Fruit fly (Drosophila melanogaster) whole organism, embryonic: ENCODE measurements around the gene EMC5.

Experiments
- Abd-B ChIP-seq: fragments of 200-800 bp; sonication (Bioruptor generic); optimal IDR thresholded peaks from 2 replicates; lab custom pipeline; 2018; ENCODE audit warnings: missing biosample characterization, mild to moderate bottlenecking, missing genetic modification characterization, moderate library complexity
- Aef1 ChIP-seq: fragments of 200-800 bp; sonication (Bioruptor generic); IDR thresholded peaks from 3 replicates; pipeline ENCODE4 v1.3.6; 2022; ENCODE audit warnings: missing biosample characterization, missing genetic modification characterization
- B-H1 ChIP-seq: fragments of 200-800 bp; sonication (Bioruptor generic); IDR thresholded peaks from 3 replicates; pipeline ENCODE4 v1.3.6; 2022; ENCODE audit warnings: missing biosample characterization, missing genetic modification characterization
- Bgb ChIP-seq: fragments of 200-800 bp; sonication (Bioruptor generic); IDR thresholded peaks from 2 replicates; pipeline ENCODE4 v1.3.6; 2022; ENCODE audit warnings: missing biosample characterization, missing genetic modification characterization; ENCODE audit not compliant: partially characterized antibody
- CG11560 ChIP-seq: fragments of 200-800 bp; sonication (Bioruptor generic); IDR thresholded peaks from 3 replicates; pipeline ENCODE4 v1.3.6; 2022; ENCODE audit warnings: missing biosample characterization, missing genetic modification characterization
- CG11723 ChIP-seq: fragments of 200-800 bp; sonication (Bioruptor generic); optimal IDR thresholded peaks from 2 replicates; lab custom pipeline; 2017; ENCODE audit warnings: missing biosample characterization, mild to moderate bottlenecking, missing genetic modification characterization
- CG12769 ChIP-seq: fragments of 200-800 bp; sonication (Bioruptor generic); optimal IDR thresholded peaks from 2 replicates; lab custom pipeline; 2019; ENCODE audit warnings: missing biosample characterization, mild to moderate bottlenecking, missing genetic modification characterization, moderate library complexity
- CG13287 ChIP-seq: fragments of 200-800 bp; sonication (Bioruptor generic); IDR thresholded peaks from 2 replicates; pipeline ENCODE4 v1.3.6; 2022; ENCODE audit warnings: missing biosample characterization, missing genetic modification characterization; ENCODE audit not compliant: partially characterized antibody
- CG15479 ChIP-seq: fragments of 200-800 bp; sonication (Bioruptor generic); optimal IDR thresholded peaks from 3 replicates; lab custom pipeline; 2019; ENCODE audit warnings: missing biosample characterization, mild to moderate bottlenecking, missing genetic modification characterization, moderate library complexity
- CG31224 ChIP-seq: fragments of 200-800 bp; sonication (Bioruptor generic); IDR thresholded peaks from 2 replicates; pipeline ENCODE4 v1.3.6; 2022; ENCODE audit warnings: missing biosample characterization, missing genetic modification characterization
- CG4854 ChIP-seq: fragments of 200-800 bp; sonication (Bioruptor generic); optimal IDR thresholded peaks from 2 replicates; lab custom pipeline; 2016; ENCODE audit warnings: missing biosample characterization, missing genetic modification characterization, inconsistent platforms
- CG5953 ChIP-seq: fragments of 200-800 bp; sonication (Bioruptor generic); IDR thresholded peaks from 2 replicates; pipeline ENCODE4 v1.3.6; 2022; ENCODE audit warnings: missing biosample characterization, missing genetic modification characterization
- CG6854 ChIP-seq: fragments of 200-800 bp; sonication (Bioruptor generic); optimal IDR thresholded peaks from 3 replicates; lab custom pipeline; 2017; ENCODE audit warnings: missing biosample characterization, mild to moderate bottlenecking, missing genetic modification characterization
- CG7786 ChIP-seq: fragments of 200-800 bp; sonication (Bioruptor generic); optimal IDR thresholded peaks from 2 replicates; lab custom pipeline; 2016; ENCODE audit warnings: missing biosample characterization, missing genetic modification characterization
- CG7963 ChIP-seq: fragments of 200-800 bp; sonication (Bioruptor generic); IDR thresholded peaks from 3 replicates; pipeline ENCODE4 v1.3.6; 2022; ENCODE audit warnings: missing biosample characterization, missing genetic modification characterization; ENCODE audit not compliant: partially characterized antibody
- CG7987 ChIP-seq: fragments of 200-800 bp; sonication (Bioruptor generic); optimal IDR thresholded peaks from 2 replicates; lab custom pipeline; 2018; ENCODE audit warnings: missing biosample characterization, mild to moderate bottlenecking, missing genetic modification characterization, moderate library complexity
- CG8478 ChIP-seq: fragments of >200 bp; optimal IDR thresholded peaks from 2 replicates; lab custom pipeline; 2018
- Hr78 ChIP-seq, 2 experiments: fragments of 200-800 bp in 1 of 2; fragments of >200 bp in 1 of 2; sonication (Bioruptor generic) in 1 of 2; optimal IDR thresholded peaks; 2 replicates each; lab custom pipeline; 2017 to 2019; ENCODE audit warnings: missing biosample characterization in 2 of 2, missing genetic modification characterization in 2 of 2, mild to moderate bottlenecking in 1 of 2, moderate library complexity in 1 of 2
- MESR4 ChIP-seq: fragments of 200-800 bp; sonication (Bioruptor generic); optimal IDR thresholded peaks from 2 replicates; lab custom pipeline; 2018; ENCODE audit warnings: missing biosample characterization, mild to moderate bottlenecking, missing genetic modification characterization, moderate library complexity
- Max ChIP-seq: fragments of 200-800 bp; sonication (Bioruptor generic); optimal IDR thresholded peaks from 2 replicates; lab custom pipeline; 2016; ENCODE audit warnings: missing biosample characterization, mild to moderate bottlenecking, missing genetic modification characterization
- NC2α ChIP-seq: fragments of 200-800 bp; sonication (Bioruptor generic); optimal IDR thresholded peaks from 2 replicates; lab custom pipeline; 2016; ENCODE audit warnings: missing biosample characterization, missing genetic modification characterization
- Oli ChIP-seq: fragments of 200-800 bp; sonication (Bioruptor generic); optimal IDR thresholded peaks from 2 replicates; lab custom pipeline; 2018; ENCODE audit warnings: missing biosample characterization, mild to moderate bottlenecking, missing genetic modification characterization, moderate library complexity
- Sry-δ ChIP-seq: fragments of 200-800 bp; sonication (Bioruptor generic); optimal IDR thresholded peaks from 2 replicates; lab custom pipeline; 2016; ENCODE audit warnings: missing biosample characterization, missing genetic modification characterization
- Ssrp ChIP-seq: fragments of 200-800 bp; sonication (Bioruptor generic); optimal IDR thresholded peaks from 2 replicates; lab custom pipeline; 2018; ENCODE audit warnings: missing biosample characterization, mild to moderate bottlenecking, missing genetic modification characterization, moderate library complexity
- al ChIP-seq: fragments of 200-800 bp; sonication (Bioruptor generic); IDR thresholded peaks from 2 replicates; pipeline ENCODE4 v1.3.6; 2022; ENCODE audit warnings: missing biosample characterization, missing genetic modification characterization
- ci ChIP-seq: fragments of 200-800 bp; sonication (Bioruptor generic); IDR thresholded peaks from 3 replicates; pipeline ENCODE4 v1.3.6; 2022; ENCODE audit warnings: missing biosample characterization, missing genetic modification characterization
- crol ChIP-seq: fragments of 200-800 bp; sonication (Bioruptor generic); IDR thresholded peaks from 2 replicates; pipeline ENCODE4 v1.3.6; 2022; ENCODE audit warnings: missing biosample characterization, missing genetic modification characterization
- emc ChIP-seq: fragments of 200-800 bp; sonication (Bioruptor generic); optimal IDR thresholded peaks from 2 replicates; lab custom pipeline; 2016; ENCODE audit warnings: missing biosample characterization, missing genetic modification characterization
- gce ChIP-seq: fragments of 200-800 bp; sonication (Bioruptor generic); IDR thresholded peaks from 3 replicates; pipeline ENCODE4 v1.3.6; 2022; ENCODE audit warnings: missing biosample characterization, missing genetic modification characterization
- gfzf ChIP-seq: fragments of 200-800 bp; sonication (Bioruptor generic); optimal IDR thresholded peaks from 2 replicates; lab custom pipeline; 2016; ENCODE audit warnings: missing biosample characterization, mild to moderate bottlenecking, missing genetic modification characterization, moderate library complexity
- ham ChIP-seq: fragments of 200-800 bp; sonication (Bioruptor generic); IDR thresholded peaks from 2 replicates; pipeline ENCODE4 v1.3.6; 2022; ENCODE audit warnings: missing biosample characterization, missing genetic modification characterization
- hbn ChIP-seq: fragments of 200-800 bp; sonication (Bioruptor generic); IDR thresholded peaks from 2 replicates; pipeline ENCODE4 v1.3.6; 2022; ENCODE audit warnings: missing biosample characterization, missing genetic modification characterization; ENCODE audit not compliant: partially characterized antibody
- kah ChIP-seq: fragments of 200-800 bp; sonication (Bioruptor generic); optimal IDR thresholded peaks from 2 replicates; lab custom pipeline; 2018; ENCODE audit warnings: missing biosample characterization, mild to moderate bottlenecking, missing genetic modification characterization
- lab ChIP-seq: fragments of 200-800 bp; sonication (Bioruptor generic); optimal IDR thresholded peaks from 3 replicates; lab custom pipeline; 2017; ENCODE audit warnings: missing biosample characterization, missing genetic modification characterization, mild to moderate bottlenecking, moderate library complexity, missing genetic modification reagents
- nmo ChIP-seq: fragments of 200-800 bp; sonication (Bioruptor generic); optimal IDR thresholded peaks from 2 replicates; lab custom pipeline; 2018; ENCODE audit warnings: missing biosample characterization, mild to moderate bottlenecking, missing genetic modification characterization, moderate library complexity
- pan ChIP-seq, 4 experiments: fragments of >200 bp in 3 of 4; fragments of 200-800 bp in 1 of 4; sonication (Bioruptor generic) in 1 of 4; optimal IDR thresholded peaks in 3 of 4; IDR thresholded peaks in 1 of 4; 2 replicates each; pipeline versions ENCODE4 v1.3.6 to Lab custom; 2017 to 2022; ENCODE audit warnings: missing biosample characterization in 2 of 4, missing genetic modification characterization in 2 of 4, mixed read lengths in 1 of 4
- peb ChIP-seq: fragments of 200-800 bp; sonication (Bioruptor generic); IDR thresholded peaks from 2 replicates; pipeline ENCODE4 v1.3.6; 2022; ENCODE audit warnings: missing biosample characterization, missing genetic modification characterization
- phol ChIP-seq: fragments of 200-800 bp; sonication (Bioruptor generic); optimal IDR thresholded peaks from 3 replicates; lab custom pipeline; 2018; ENCODE audit warnings: missing biosample characterization, mild to moderate bottlenecking, missing genetic modification characterization, moderate library complexity
- psq ChIP-seq: fragments of 200-800 bp; sonication (Bioruptor generic); optimal IDR thresholded peaks from 2 replicates; lab custom pipeline; 2017; ENCODE audit warnings: missing biosample characterization, missing genetic modification characterization
- pzg ChIP-seq: fragments of 200-800 bp; sonication (Bioruptor generic); optimal IDR thresholded peaks from 3 replicates; lab custom pipeline; 2018; ENCODE audit warnings: missing biosample characterization, mild to moderate bottlenecking, missing genetic modification characterization, moderate library complexity
- sima ChIP-seq: fragments of 200-800 bp; sonication (Bioruptor generic); optimal IDR thresholded peaks from 2 replicates; lab custom pipeline; 2016; ENCODE audit warnings: missing biosample characterization, missing genetic modification characterization
- sqz ChIP-seq: fragments of 200-800 bp; sonication (Bioruptor generic); optimal IDR thresholded peaks from 3 replicates; lab custom pipeline; 2018; ENCODE audit warnings: missing biosample characterization, mild to moderate bottlenecking, missing genetic modification characterization
- tin ChIP-seq: fragments of 200-800 bp; sonication (Bioruptor generic); optimal IDR thresholded peaks from 3 replicates; lab custom pipeline; 2016; ENCODE audit warnings: missing biosample characterization, missing genetic modification characterization
- toy ChIP-seq: fragments of 200-800 bp; sonication (Bioruptor generic); IDR thresholded peaks from 2 replicates; pipeline ENCODE4 v1.3.6; 2022; ENCODE audit warnings: missing biosample characterization, missing genetic modification characterization
- trem ChIP-seq: fragments of 200-800 bp; optimal IDR thresholded peaks from 3 replicates; lab custom pipeline; 2019; ENCODE audit warnings: missing biosample characterization, mild to moderate bottlenecking, missing genetic modification characterization, moderate library complexity
- wdn ChIP-seq: fragments of 200-800 bp; sonication (Bioruptor generic); IDR thresholded peaks from 2 replicates; pipeline ENCODE4 v1.3.6; 2022; ENCODE audit warnings: missing biosample characterization, missing genetic modification characterization
- z ChIP-seq: fragments of 200-800 bp; sonication (Bioruptor generic); IDR thresholded peaks from 3 replicates; pipeline ENCODE4 v1.3.6; 2022; ENCODE audit warnings: missing biosample characterization, missing genetic modification characterization
- zf30C ChIP-seq: fragments of 200-800 bp; sonication (Bioruptor generic); optimal IDR thresholded peaks from 3 replicates; lab custom pipeline; 2018; ENCODE audit warnings: missing biosample characterization, mild to moderate bottlenecking, missing genetic modification characterization

EMC5 gene

dm6 chr2L:19011895-19012645 lies 24.6 kb downstream of the EMC5 start (continued):
- TF ChIP-seq kah (GFP tag; lab: Kevin White, UChicago) (no peak), NC2α (peak; percentile 46), trem (tag; lab: Kevin White, UChicago) (peak; percentile 36), Aef1 (GFP tag; lab: Robert Waterston, UW) (peak; percentile 85), gce (GFP tag; lab: Robert Waterston, UW) (peak; percentile 76), hbn (GFP tag; lab: Robert Waterston, UW) (no peak), peb (peak; percentile 75), Ssrp (peak; percentile 73), phol (tag; lab: Kevin White, UChicago) (peak; percentile 71), Oli (tag; lab: Kevin White, UChicago) (peak; percentile 84), emc (GFP tag; lab: Kevin White, UChicago) (peak; percentile 44), gfzf (GFP tag; lab: Kevin White, UChicago) (no peak), CG7963 (no peak), CG7987 (peak; percentile 54), lab (GFP tag; lab: Kevin White, UChicago) (peak; percentile 92), ci (GFP tag; lab: Robert Waterston, UW) (peak; percentile 91), z (GFP tag; lab: Robert Waterston, UW) (no peak), al (peak; percentile 70), B-H1 (peak; percentile 78), MESR4 (GFP tag; lab: Kevin White, UChicago) (no peak), CG11723 (GFP tag; lab: Kevin White, UChicago) (peak; percentile 50), wdn (GFP tag; lab: Robert Waterston, UW) (0 out of 2 replicates have a peak, but pooled peaks have one; percentile 43), CG11560 (tag; lab: Robert Waterston, UW) (peak; percentile 59; the same call in 2 of the 3 replicates), CG7786 (GFP tag; lab: Kevin White, UChicago) (peak; percentile 85), Abd-B (GFP tag; lab: Kevin White, UChicago) (peak; percentile 68), Bgb (peak; percentile 21; the same call in 1 of the 2 replicates), CG31224 (GFP tag; lab: Robert Waterston, UW) (peak; percentile 70), CG12769 (tag; lab: Kevin White, UChicago) (peak; percentile 95), pzg (GFP tag; lab: Kevin White, UChicago) (no peak), sqz (GFP tag; lab: Kevin White, UChicago) (peak; percentile 12), CG6854 (GFP tag; lab: Kevin White, UChicago) (peak; percentile 18), crol (GFP tag; lab: Robert Waterston, UW) (peak; percentile 26; the same call in 1 of the 2 replicates), sima (GFP tag; lab: Kevin White, UChicago) (no peak), CG4854 (GFP tag; lab: Kevin White, UChicago) (peak; percentile 58), Hr78 (GFP tag; optimal IDR thresholded peaks at IDR 0.05; lab: Kevin White, UChicago) (no peak), psq (GFP tag; lab: Kevin White, UChicago) (no peak), toy (GFP tag; lab: Robert Waterston, UW) (0 out of 2 replicates have a peak, but pooled peaks have one; percentile 44), zf30C (GFP tag; lab: Kevin White, UChicago) (no peak), nmo (GFP tag; lab: Kevin White, UChicago) (peak; percentile 82), CG8478 (lab: Kevin White, UChicago) (no peak), Max (GFP tag; lab: Kevin White, UChicago) (peak; percentile 55), pan (optimal IDR thresholded peaks at IDR 0.05; lab: Kevin White, UChicago) (no peak), pan (GFP tag; optimal IDR thresholded peaks at IDR 0.05 in 1 of 2, IDR thresholded peaks at IDR 0.05 in 1 of 2) (peak in 1 of 2 experiments; percentile 89), Sry-δ (GFP tag; lab: Kevin White, UChicago) (peak; percentile 32), ham (GFP tag; lab: Robert Waterston, UW) (peak; percentile 54; the same call in 1 of the 2 replicates), tin (peak; percentile 69), CG13287 (GFP tag; lab: Robert Waterston, UW) (no peak), CG5953 (peak; percentile 82), CG15479 (GFP tag; lab: Kevin White, UChicago) (no peak)
